Worm (Caenorhabditis elegans) whole organism, late embryonic: ENCODE measurements around the gene srx-20.

Experiments used
- C38D4.7 ChIP-seq: fragments of 200-800 bp; sonication (Bioruptor generic); optimal IDR thresholded peaks from 2 replicates; lab custom pipeline; 2018; ENCODE audit warnings: mild to moderate bottlenecking, missing genetic modification characterization, moderate library complexity, missing compliant biosample characterization
- K09A11.1 ChIP-seq: sonication (generic microtip); optimal IDR thresholded peaks from 2 replicates; lab custom pipeline; 2017; ENCODE audit warnings: antibody characterized with exemption, mild to moderate bottlenecking, missing genetic modification characterization, missing compliant biosample characterization; ENCODE audit not compliant: insufficient read depth
- T23F11.4 ChIP-seq: fragments of 200-800 bp; sonication (Bioruptor generic); optimal IDR thresholded peaks from 2 replicates; lab custom pipeline; 2018; ENCODE audit warnings: mild to moderate bottlenecking, missing genetic modification characterization, missing compliant biosample characterization
- Y22D7AL.16 ChIP-seq: sonication (generic microtip); optimal IDR thresholded peaks from 2 replicates; lab custom pipeline; 2016; ENCODE audit warnings: missing genetic modification characterization, missing compliant biosample characterization
- ceh-14 ChIP-seq: sonication (generic microtip); optimal IDR thresholded peaks from 2 replicates; lab custom pipeline; 2016; ENCODE audit warnings: missing genotype, missing genetic modification characterization, missing compliant biosample characterization
- ceh-18 ChIP-seq: sonication (generic microtip); optimal IDR thresholded peaks from 2 replicates; lab custom pipeline; 2016; ENCODE audit warnings: missing genetic modification characterization, missing compliant biosample characterization
- ceh-19 ChIP-seq: fragments of 200-800 bp; sonication (Bioruptor generic); optimal IDR thresholded peaks from 2 replicates; lab custom pipeline; 2018; ENCODE audit warnings: mild to moderate bottlenecking, missing genetic modification characterization, missing compliant biosample characterization
- ceh-22 ChIP-seq: sonication (generic microtip); optimal IDR thresholded peaks from 2 replicates; lab custom pipeline; 2017; ENCODE audit warnings: missing biosample characterization, missing genetic modification characterization
- ceh-24 ChIP-seq: sonication (generic microtip); optimal IDR thresholded peaks from 2 replicates; lab custom pipeline; 2016; ENCODE audit warnings: mild to moderate bottlenecking, missing genetic modification characterization, missing compliant biosample characterization
- ceh-30 ChIP-seq: fragments of 150-350 bp; optimal IDR thresholded peaks from 2 replicates; lab custom pipeline; 2014; ENCODE audit warnings: missing biosample characterization, missing genetic modification characterization
- ceh-31 ChIP-seq: sonication (generic microtip); optimal IDR thresholded peaks from 2 replicates; lab custom pipeline; 2016; ENCODE audit warnings: missing genetic modification characterization, missing compliant biosample characterization
- ceh-34 ChIP-seq: sonication (generic microtip); optimal IDR thresholded peaks from 2 replicates; lab custom pipeline; 2016; ENCODE audit warnings: mild to moderate bottlenecking, missing genetic modification characterization, missing compliant biosample characterization
- ceh-45 ChIP-seq: fragments of 200-800 bp; sonication (Bioruptor generic); IDR thresholded peaks from 2 replicates; pipeline ENCODE4 v1.3.6; 2022; ENCODE audit warnings: missing genetic modification reagents, missing genetic modification characterization, missing compliant biosample characterization
- che-1 ChIP-seq: sonication (generic microtip); optimal IDR thresholded peaks from 2 replicates; lab custom pipeline; 2016; ENCODE audit warnings: mild to moderate bottlenecking, missing genetic modification characterization, missing compliant biosample characterization
- dmd-4 ChIP-seq: sonication (generic microtip); optimal IDR thresholded peaks from 2 replicates; lab custom pipeline; 2016; ENCODE audit warnings: borderline replicate concordance, missing genetic modification characterization, missing compliant biosample characterization
- dve-1 ChIP-seq: sonication (generic microtip); optimal IDR thresholded peaks from 2 replicates; lab custom pipeline; 2017; ENCODE audit warnings: antibody characterized with exemption, mild to moderate bottlenecking, missing genetic modification characterization, missing compliant biosample characterization
- elt-2 ChIP-seq: sonication (generic microtip); optimal IDR thresholded peaks from 2 replicates; lab custom pipeline; 2016; ENCODE audit warnings: missing genetic modification reagents, missing genetic modification characterization, missing compliant biosample characterization
- elt-4 ChIP-seq: sonication (generic microtip); optimal IDR thresholded peaks from 2 replicates; lab custom pipeline; 2016; ENCODE audit warnings: missing genetic modification characterization, missing compliant biosample characterization
- ets-4 ChIP-seq: sonication (generic microtip); optimal IDR thresholded peaks from 2 replicates; lab custom pipeline; 2016; ENCODE audit warnings: missing genetic modification characterization, missing compliant biosample characterization
- eyg-1 ChIP-seq: sonication (generic microtip); optimal IDR thresholded peaks from 2 replicates; lab custom pipeline; 2016; ENCODE audit warnings: missing genotype, missing genetic modification characterization, missing compliant biosample characterization
- fkh-10 ChIP-seq: fragments of 150-350 bp; optimal IDR thresholded peaks from 2 replicates; lab custom pipeline; 2014; ENCODE audit warnings: missing biosample characterization, missing genetic modification reagents, missing genetic modification characterization
- hlh-15 ChIP-seq: sonication (generic microtip); optimal IDR thresholded peaks from 2 replicates; lab custom pipeline; 2016; ENCODE audit warnings: missing genetic modification characterization, missing compliant biosample characterization
- hlh-8 ChIP-seq: sonication (generic microtip); optimal IDR thresholded peaks from 2 replicates; lab custom pipeline; 2016; ENCODE audit warnings: missing genotype, missing genetic modification characterization, missing compliant biosample characterization
- lim-6 ChIP-seq: sonication (generic microtip); optimal IDR thresholded peaks from 2 replicates; lab custom pipeline; 2016; ENCODE audit warnings: missing genetic modification characterization, missing compliant biosample characterization
- lin-11 ChIP-seq: fragments of 200-800 bp; sonication (Bioruptor generic); optimal IDR thresholded peaks from 2 replicates; lab custom pipeline; 2018; ENCODE audit warnings: mild to moderate bottlenecking, missing genetic modification characterization, missing compliant biosample characterization
- nfya-1 ChIP-seq: sonication (generic microtip); optimal IDR thresholded peaks from 2 replicates; lab custom pipeline; 2017; ENCODE audit warnings: missing genetic modification characterization, mild to moderate bottlenecking, missing compliant biosample characterization, antibody characterized with exemption, moderate library complexity
- nhr-11 ChIP-seq: fragments of 150-350 bp; optimal IDR thresholded peaks from 2 replicates; lab custom pipeline; 2014; ENCODE audit warnings: missing biosample characterization, missing genetic modification characterization
- nhr-232 ChIP-seq: sonication (generic microtip); optimal IDR thresholded peaks from 2 replicates; lab custom pipeline; 2016; ENCODE audit warnings: missing genetic modification characterization, missing compliant biosample characterization
- npax-4 ChIP-seq: sonication (generic microtip); optimal IDR thresholded peaks from 2 replicates; lab custom pipeline; 2016; ENCODE audit warnings: missing genetic modification characterization, missing compliant biosample characterization
- odd-2 ChIP-seq: sonication (generic microtip); optimal IDR thresholded peaks from 2 replicates; lab custom pipeline; 2017; ENCODE audit warnings: antibody characterized with exemption, mild to moderate bottlenecking, missing genetic modification characterization, missing compliant biosample characterization
- pax-1 ChIP-seq: fragments of 150-350 bp; optimal IDR thresholded peaks from 2 replicates; lab custom pipeline; 2014; ENCODE audit warnings: missing biosample characterization, missing genetic modification characterization
- pha-4 ChIP-seq: fragments of 150-350 bp; optimal IDR thresholded peaks from 2 replicates; lab custom pipeline; 2018; ENCODE audit warnings: missing biosample characterization, missing genetic modification reagents, missing genetic modification characterization
- pros-1 ChIP-seq: fragments of 150-350 bp; optimal IDR thresholded peaks from 2 replicates; lab custom pipeline; 2014; ENCODE audit warnings: missing biosample characterization, missing genetic modification reagents, missing genetic modification characterization
- rnt-1 ChIP-seq: sonication (generic microtip); optimal IDR thresholded peaks from 2 replicates; lab custom pipeline; 2016; ENCODE audit warnings: missing genetic modification characterization, missing compliant biosample characterization
- sdc-2 ChIP-seq: sonication (generic microtip); optimal IDR thresholded peaks from 2 replicates; lab custom pipeline; 2016; ENCODE audit warnings: missing genotype, missing genetic modification characterization, missing compliant biosample characterization
- sox-4 ChIP-seq: sonication (generic microtip); optimal IDR thresholded peaks from 2 replicates; lab custom pipeline; 2017; ENCODE audit warnings: mild to moderate bottlenecking, missing genetic modification characterization, inconsistent platforms, missing compliant biosample characterization
- tbx-2 ChIP-seq: sonication (generic microtip); optimal IDR thresholded peaks from 2 replicates; lab custom pipeline; 2016; ENCODE audit warnings: missing genetic modification characterization, missing compliant biosample characterization
- unc-42 ChIP-seq: sonication (generic microtip); optimal IDR thresholded peaks from 2 replicates; lab custom pipeline; 2016; ENCODE audit warnings: missing genotype, missing genetic modification characterization, missing compliant biosample characterization
- unc-55 ChIP-seq: sonication (generic microtip); optimal IDR thresholded peaks from 2 replicates; lab custom pipeline; 2017; ENCODE audit warnings: missing biosample characterization, missing genetic modification reagents, missing genetic modification characterization

srx-20 gene

DNA sequence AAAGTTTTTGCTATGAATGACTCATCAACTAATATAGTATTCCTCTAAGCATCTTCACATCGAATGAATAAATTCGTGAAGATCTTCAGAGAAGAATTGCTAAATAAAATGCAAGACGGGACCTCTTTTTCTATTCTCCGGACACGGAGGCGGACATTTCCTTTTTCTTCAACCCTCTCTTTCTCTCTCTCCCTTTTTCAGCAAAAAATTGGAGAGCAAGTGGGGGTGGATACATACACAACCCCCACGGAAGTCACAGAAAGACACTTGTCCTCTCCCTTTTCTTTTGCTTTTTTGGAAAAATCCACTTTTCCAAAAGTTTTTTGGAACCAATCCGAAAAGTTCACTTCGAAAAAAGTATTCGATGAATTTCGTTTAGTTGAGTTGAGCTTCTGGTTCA is 33.2 kb upstream of the srx-20 start:
- TF ChIP-seq unc-42 (tag; lab: Kevin White, UChicago) (peak; percentile 23), elt-4 (tag; lab: Kevin White, UChicago) (no peak)

DNA sequence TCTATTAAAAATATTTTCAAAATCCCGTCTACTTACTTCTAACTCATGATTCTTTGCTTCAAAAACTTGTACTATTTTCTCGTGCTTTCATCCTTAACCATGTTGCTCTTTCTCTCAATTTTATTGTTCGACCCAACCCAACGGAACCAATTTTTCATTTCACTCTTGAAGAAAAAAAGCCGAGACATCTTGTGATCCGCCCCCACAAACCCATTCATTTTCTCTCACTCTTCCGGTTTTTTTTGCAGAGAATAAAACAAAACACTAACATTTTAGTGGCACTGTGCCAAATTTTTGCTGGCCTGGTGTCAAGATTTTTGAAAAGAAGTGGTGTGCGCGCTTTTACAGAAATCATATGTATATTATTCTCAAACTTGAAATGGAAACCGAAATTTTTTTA is 31.1 kb upstream of the srx-20 start:
- TF ChIP-seq pha-4 (tag; lab: Kevin White, UChicago) (no peak), ets-4 (tag; lab: Kevin White, UChicago) (no peak)

DNA sequence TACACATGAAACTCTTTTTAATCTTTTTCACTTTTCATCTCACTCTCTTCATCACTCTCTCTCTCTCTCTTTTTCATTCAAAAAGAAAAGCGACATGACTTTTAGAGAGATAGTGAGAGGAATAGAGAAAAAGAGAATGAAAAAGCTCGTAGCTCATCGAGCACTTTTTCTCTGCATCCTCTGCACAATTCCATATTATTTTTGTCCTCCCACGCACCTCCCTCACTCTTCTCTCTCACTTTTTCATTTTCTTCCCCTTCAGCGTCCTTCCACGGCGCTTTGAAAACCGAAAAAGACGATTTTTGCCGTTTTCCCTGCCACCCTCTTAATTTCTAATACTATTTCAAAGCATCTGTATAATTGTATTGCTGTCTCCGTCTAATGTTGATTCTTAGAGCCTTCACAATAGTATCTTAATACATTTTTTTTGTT is 28.8 kb upstream of the srx-20 start:
- peak; percentile 52 for TF ChIP-seq nfya-1 (tag; lab: Kevin White, UChicago)
- TF ChIP-seq ceh-14 (tag; lab: Kevin White, UChicago): peak; percentile 50
- no peak for TF ChIP-seq npax-4 (tag; lab: Kevin White, UChicago)
- peak; percentile 58 for TF ChIP-seq tbx-2 (tag; lab: Kevin White, UChicago)
- peak; percentile 85 for TF ChIP-seq unc-55 (GFP tag; lab: Kevin White, UChicago)
- no peak for TF ChIP-seq nhr-11
- TF ChIP-seq dve-1 (tag; lab: Kevin White, UChicago): peak; percentile 30
- peak; percentile 83 for TF ChIP-seq ceh-18 (tag; lab: Kevin White, UChicago)
- TF ChIP-seq ceh-45 (GFP tag; lab: Robert Waterston, UW): no peak
- TF ChIP-seq odd-2 (tag; lab: Kevin White, UChicago): no peak
- peak; percentile 29 for TF ChIP-seq ceh-34 (tag; lab: Kevin White, UChicago)
- peak; percentile 55 for TF ChIP-seq pax-1
- TF ChIP-seq pros-1 (tag; lab: Kevin White, UChicago): no peak
- no peak for TF ChIP-seq Y22D7AL.16 (tag; lab: Kevin White, UChicago)
- TF ChIP-seq unc-42 (tag; lab: Kevin White, UChicago): peak; percentile 64
- peak; percentile 8 for TF ChIP-seq elt-2
- peak; percentile 64 for TF ChIP-seq ceh-31 (tag; lab: Kevin White, UChicago)
- TF ChIP-seq lim-6 (tag; lab: Kevin White, UChicago): peak; percentile 32

DNA sequence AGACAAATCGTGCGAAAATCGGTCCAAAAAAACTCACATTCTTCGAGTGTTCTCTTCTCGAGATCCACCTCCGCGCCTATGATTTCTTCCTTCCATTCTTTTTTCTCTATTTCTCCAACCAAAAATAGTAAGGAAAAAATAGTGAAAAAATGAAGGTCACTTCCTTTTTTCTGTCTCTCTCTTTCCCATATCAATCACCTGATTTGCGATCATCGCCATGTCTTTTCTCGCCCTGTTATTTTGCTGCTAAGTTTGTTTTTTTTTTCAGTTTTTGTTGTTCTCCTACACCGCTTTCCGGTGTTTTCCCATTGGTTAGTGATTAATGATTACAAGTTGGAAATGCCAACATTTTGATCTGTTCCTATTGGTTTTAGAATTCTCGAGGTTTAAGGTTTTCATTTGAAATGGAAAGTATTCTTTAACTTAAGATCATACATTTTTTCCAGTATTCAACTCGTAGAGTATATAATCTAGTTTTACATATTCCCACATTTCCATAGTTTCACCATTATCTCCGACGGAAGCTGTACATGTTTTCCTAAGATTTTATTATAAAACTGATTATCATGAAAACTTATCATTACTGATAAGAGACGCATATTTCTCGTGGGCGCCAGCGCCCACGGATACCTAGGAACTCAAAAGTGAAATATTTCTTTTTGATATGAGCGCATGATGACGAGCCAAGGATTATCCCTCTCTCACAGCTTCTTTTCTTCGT is 26.2 kb upstream of the srx-20 start:
- no peak for TF ChIP-seq eyg-1 (tag; lab: Kevin White, UChicago)

DNA sequence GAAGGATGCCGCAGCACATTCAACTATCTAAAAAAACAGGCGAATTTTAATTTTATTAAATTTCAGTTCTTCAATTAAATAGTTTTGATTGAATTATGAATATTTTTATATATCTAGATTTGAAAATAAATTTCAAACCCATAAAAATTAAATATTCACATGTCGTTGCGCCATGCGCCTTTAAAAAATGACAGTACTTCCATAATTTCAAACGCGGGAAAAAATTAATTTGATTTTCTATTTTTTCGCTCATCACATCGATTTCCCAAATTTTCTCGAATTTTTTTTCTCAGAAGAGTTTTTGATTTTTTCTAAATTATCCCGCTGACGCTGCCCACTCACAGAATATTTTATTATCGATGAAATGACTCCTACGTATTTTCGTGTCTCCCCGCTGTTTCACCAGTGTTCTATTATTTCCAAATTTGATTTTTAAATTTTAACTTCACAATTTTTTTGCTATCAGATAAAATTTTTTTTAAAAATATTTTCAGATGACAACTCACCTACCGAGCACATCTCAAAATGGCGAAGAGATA is 25.4 kb upstream of the srx-20 start, which contains the start of gene lip-1:
TSS of gene lip-1 (plus strand) at position 489 of the 539 bp plus-strand sequence.
- no peak for TF ChIP-seq hlh-15 (tag; lab: Kevin White, UChicago)
- no peak for TF ChIP-seq ceh-30
- no peak for TF ChIP-seq npax-4 (tag; lab: Kevin White, UChicago)
- TF ChIP-seq ceh-19 (GFP tag; lab: Kevin White, UChicago): no peak
- TF ChIP-seq elt-4 (tag; lab: Kevin White, UChicago): no peak
- TF ChIP-seq nfya-1 (tag; lab: Kevin White, UChicago): no peak

DNA sequence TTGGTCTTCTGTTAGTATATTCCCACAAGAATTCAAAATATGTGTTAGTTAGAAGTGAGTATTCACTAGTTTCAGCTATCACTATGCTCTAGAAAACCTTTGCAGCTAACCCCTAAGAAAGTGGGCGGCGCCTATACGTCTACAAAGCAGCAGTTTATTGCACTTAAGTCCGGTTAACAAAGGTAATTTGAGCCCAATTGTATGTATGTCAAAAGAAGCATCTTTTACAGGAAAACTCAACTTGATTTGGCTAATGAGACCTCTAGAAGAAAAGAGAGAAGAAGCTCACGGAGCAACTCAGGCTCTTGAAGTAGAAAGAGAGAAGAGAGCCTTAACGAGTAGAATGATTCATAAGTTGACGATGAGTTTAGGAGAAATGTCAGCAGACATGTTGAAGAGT is 15.2 kb upstream of the srx-20 start:
- no peak for TF ChIP-seq ceh-18 (tag; lab: Kevin White, UChicago)
- TF ChIP-seq ceh-14 (tag; lab: Kevin White, UChicago): no peak
- no peak for TF ChIP-seq T23F11.4 (GFP tag; lab: Kevin White, UChicago)
- TF ChIP-seq dmd-4 (tag; lab: Kevin White, UChicago): no peak
- TF ChIP-seq C38D4.7 (GFP tag; lab: Kevin White, UChicago): no peak
- TF ChIP-seq K09A11.1 (tag; lab: Kevin White, UChicago): no peak
- TF ChIP-seq hlh-8: no peak
- no peak for TF ChIP-seq sox-4
- no peak for TF ChIP-seq ceh-22 (tag; lab: Kevin White, UChicago)
- TF ChIP-seq nhr-232 (tag; lab: Kevin White, UChicago): no peak
- no peak for TF ChIP-seq pha-4 (tag; lab: Kevin White, UChicago)
- no peak for TF ChIP-seq rnt-1 (tag; lab: Kevin White, UChicago)
- no peak for TF ChIP-seq lin-11
- TF ChIP-seq sdc-2 (tag; lab: Kevin White, UChicago): no peak
- no peak for TF ChIP-seq tbx-2 (tag; lab: Kevin White, UChicago)
- no peak for TF ChIP-seq che-1 (tag; lab: Kevin White, UChicago)
- TF ChIP-seq eyg-1 (tag; lab: Kevin White, UChicago): no peak
- TF ChIP-seq fkh-10 (GFP tag; lab: Kevin White, UChicago): no peak
- TF ChIP-seq ceh-24 (tag; lab: Kevin White, UChicago): no peak
- no peak for TF ChIP-seq unc-55 (GFP tag; lab: Kevin White, UChicago)
